Fruit fly (Drosophila melanogaster) whole organism, embryonic: ENCODE measurements around the gene CG31960.

ENCODE experiments used
- Aef1 ChIP-seq: fragments of 200-800 bp; sonication (Bioruptor generic); IDR thresholded peaks from 3 replicates; pipeline ENCODE4 v1.3.6; 2022; ENCODE audit warnings: missing biosample characterization, missing genetic modification characterization
- BtbVII ChIP-seq: fragments of 200-800 bp; sonication (Bioruptor generic); optimal IDR thresholded peaks from 3 replicates; lab custom pipeline; 2017; ENCODE audit warnings: missing biosample characterization, mild to moderate bottlenecking, missing genetic modification characterization
- CG10147 ChIP-seq: fragments of 200-800 bp; sonication (Bioruptor generic); optimal IDR thresholded peaks from 2 replicates; lab custom pipeline; 2019; ENCODE audit warnings: missing biosample characterization, mild to moderate bottlenecking, missing genetic modification characterization, moderate library complexity
- CG12155 ChIP-seq: fragments of 200-800 bp; sonication (Bioruptor generic); optimal IDR thresholded peaks from 3 replicates; lab custom pipeline; 2016; ENCODE audit warnings: missing biosample characterization, missing genetic modification characterization
- CG12236 ChIP-seq: fragments of 200-800 bp; sonication (Bioruptor generic); optimal IDR thresholded peaks from 2 replicates; lab custom pipeline; 2016; ENCODE audit warnings: missing biosample characterization, missing genetic modification characterization
- CG12299 ChIP-seq: fragments of 200-800 bp; sonication (Bioruptor generic); optimal IDR thresholded peaks from 2 replicates; lab custom pipeline; 2018; ENCODE audit warnings: missing biosample characterization, mild to moderate bottlenecking, missing genetic modification characterization
- CG14441 ChIP-seq: fragments of 200-800 bp; sonication (Bioruptor generic); IDR thresholded peaks from 2 replicates; pipeline ENCODE4 v1.3.6; 2022; ENCODE audit warnings: missing biosample characterization, missing genetic modification characterization
- CG1602 ChIP-seq: fragments of 200-800 bp; sonication (Bioruptor generic); optimal IDR thresholded peaks from 3 replicates; lab custom pipeline; 2016; ENCODE audit warnings: missing biosample characterization, missing genetic modification characterization
- CG16779 ChIP-seq: fragments of 200-800 bp; sonication (Bioruptor generic); IDR thresholded peaks from 2 replicates; pipeline ENCODE4 v1.3.6; 2022; ENCODE audit warnings: missing biosample characterization, missing genetic modification characterization
- CG17612 ChIP-seq: fragments of 200-800 bp; sonication (Bioruptor generic); IDR thresholded peaks from 2 replicates; pipeline ENCODE4 v1.3.6; 2022; ENCODE audit warnings: missing biosample characterization, missing genetic modification characterization
- CG2129 ChIP-seq: fragments of 200-800 bp; sonication (Bioruptor generic); IDR thresholded peaks from 2 replicates; pipeline ENCODE4 v1.3.6; 2022; ENCODE audit warnings: missing biosample characterization, missing genetic modification characterization; ENCODE audit not compliant: partially characterized antibody
- CG3995 ChIP-seq: fragments of 200-800 bp; sonication (Bioruptor generic); optimal IDR thresholded peaks from 3 replicates; lab custom pipeline; 2016; ENCODE audit warnings: missing biosample characterization, missing genetic modification characterization
- CG5180 ChIP-seq: fragments of 200-800 bp; sonication (Bioruptor generic); optimal IDR thresholded peaks from 3 replicates; lab custom pipeline; 2017; ENCODE audit warnings: missing biosample characterization, missing genetic modification characterization, mild to moderate bottlenecking, moderate library complexity, missing genetic modification reagents
- CG6854 ChIP-seq: fragments of 200-800 bp; sonication (Bioruptor generic); optimal IDR thresholded peaks from 3 replicates; lab custom pipeline; 2017; ENCODE audit warnings: missing biosample characterization, mild to moderate bottlenecking, missing genetic modification characterization
- CG7357 ChIP-seq: fragments of 200-800 bp; sonication (Bioruptor generic); IDR thresholded peaks from 3 replicates; pipeline ENCODE4 v1.3.6; 2022; ENCODE audit warnings: missing biosample characterization, missing genetic modification characterization
- CG8290 ChIP-seq, 3 experiments: fragments of 200-800 bp; sonication (Bioruptor generic); optimal IDR thresholded peaks; 2 replicates each; lab custom pipeline; 2016 to 2019; ENCODE audit warnings: missing biosample characterization in 3 of 3, missing genetic modification characterization in 3 of 3, mild to moderate bottlenecking in 2 of 3, moderate library complexity in 1 of 3
- CG8478 ChIP-seq: fragments of >200 bp; optimal IDR thresholded peaks from 2 replicates; lab custom pipeline; 2018
- CG9727 ChIP-seq: fragments of 200-800 bp; sonication (Bioruptor generic); optimal IDR thresholded peaks from 3 replicates; lab custom pipeline; 2017; ENCODE audit warnings: missing biosample characterization, mild to moderate bottlenecking, missing genetic modification characterization
- CoRest ChIP-seq: fragments of 200-800 bp; sonication (Bioruptor generic); optimal IDR thresholded peaks from 3 replicates; lab custom pipeline; 2018; ENCODE audit warnings: missing biosample characterization, mild to moderate bottlenecking, missing genetic modification characterization, moderate library complexity
- CrebB ChIP-seq: fragments of 200-800 bp; sonication (Bioruptor generic); optimal IDR thresholded peaks from 3 replicates; lab custom pipeline; 2018; ENCODE audit warnings: missing biosample characterization, mild to moderate bottlenecking, missing genetic modification characterization
- Eip74EF ChIP-seq, 2 experiments: fragments of 200-800 bp in 1 of 2; fragments of >200 bp in 1 of 2; sonication (Bioruptor generic) in 1 of 2; optimal IDR thresholded peaks; 2 replicates each; lab custom pipeline; 2017 to 2019; ENCODE audit warnings: missing biosample characterization in 2 of 2, missing genetic modification characterization in 2 of 2, mild to moderate bottlenecking in 1 of 2, moderate library complexity in 1 of 2
- Ets97D ChIP-seq: fragments of 200-800 bp; sonication (Bioruptor generic); optimal IDR thresholded peaks from 3 replicates; lab custom pipeline; 2016; ENCODE audit warnings: missing biosample characterization, missing genetic modification characterization
- Fer2 ChIP-seq: fragments of 200-800 bp; sonication (Bioruptor generic); optimal IDR thresholded peaks from 2 replicates; lab custom pipeline; 2018; ENCODE audit warnings: missing biosample characterization, mild to moderate bottlenecking, missing genetic modification characterization, moderate library complexity
- H15 ChIP-seq: fragments of 200-800 bp; sonication (Bioruptor generic); IDR thresholded peaks from 3 replicates; pipeline ENCODE4 v1.3.6; 2022; ENCODE audit warnings: missing biosample characterization, missing genetic modification characterization
- Lhr ChIP-seq: fragments of 200-800 bp; sonication (Bioruptor generic); optimal IDR thresholded peaks from 3 replicates; lab custom pipeline; 2017; ENCODE audit warnings: mild to moderate bottlenecking, missing biosample characterization, missing genetic modification reagents, missing genetic modification characterization
- Lpt ChIP-seq: fragments of >200 bp; optimal IDR thresholded peaks from 2 replicates; lab custom pipeline; 2018; ENCODE audit warnings: missing biosample characterization, missing genetic modification characterization
- Mes4 ChIP-seq: fragments of 200-800 bp; sonication (Bioruptor generic); optimal IDR thresholded peaks from 2 replicates; lab custom pipeline; 2016; ENCODE audit warnings: missing biosample characterization, missing genetic modification characterization
- Mrtf ChIP-seq: fragments of 200-800 bp; sonication (Bioruptor generic); IDR thresholded peaks from 3 replicates; pipeline ENCODE4 v1.3.6; 2022; ENCODE audit warnings: missing biosample characterization, missing genetic modification characterization
- Oaz ChIP-seq: fragments of 200-800 bp; sonication (Bioruptor generic); IDR thresholded peaks from 2 replicates; pipeline ENCODE4 v1.3.6; 2022; ENCODE audit warnings: missing biosample characterization, missing genetic modification characterization
- Vsx1 ChIP-seq: fragments of 200-800 bp; sonication (Bioruptor generic); optimal IDR thresholded peaks from 2 replicates; lab custom pipeline; 2017; ENCODE audit warnings: missing biosample characterization, mild to moderate bottlenecking, missing genetic modification characterization, missing genetic modification reagents
- Xbp1 ChIP-seq: fragments of 200-800 bp; sonication (Bioruptor generic); optimal IDR thresholded peaks from 3 replicates; lab custom pipeline; 2016; ENCODE audit warnings: missing biosample characterization, mild to moderate bottlenecking, missing genetic modification characterization
- ab ChIP-seq: fragments of 200-800 bp; sonication (Bioruptor generic); optimal IDR thresholded peaks from 2 replicates; lab custom pipeline; 2016; ENCODE audit warnings: missing biosample characterization, missing genetic modification characterization
- bab2 ChIP-seq: fragments of 200-800 bp; sonication (Bioruptor generic); optimal IDR thresholded peaks from 2 replicates; lab custom pipeline; 2016; ENCODE audit warnings: missing biosample characterization, missing genetic modification characterization
- bbx ChIP-seq: fragments of 200-800 bp; sonication (Bioruptor generic); IDR thresholded peaks from 2 replicates; pipeline ENCODE4 v1.3.6; 2022; ENCODE audit warnings: missing biosample characterization, missing genetic modification characterization; ENCODE audit not compliant: partially characterized antibody
- cas ChIP-seq: fragments of 200-800 bp; sonication (Bioruptor generic); IDR thresholded peaks from 2 replicates; pipeline ENCODE4 v1.3.6; 2022; ENCODE audit warnings: missing biosample characterization, missing genetic modification characterization
- dati ChIP-seq: fragments of 200-800 bp; sonication (Bioruptor generic); IDR thresholded peaks from 2 replicates; pipeline ENCODE4 v1.3.6; 2022; ENCODE audit warnings: missing biosample characterization, missing genetic modification characterization
- dpn ChIP-seq, 2 experiments: fragments of 200-800 bp; sonication (Bioruptor generic); optimal IDR thresholded peaks; 3 replicates each; lab custom pipeline; 2016; ENCODE audit warnings: missing biosample characterization in 2 of 2, missing genetic modification characterization in 2 of 2
- en ChIP-seq: fragments of 200-800 bp; sonication (Bioruptor generic); optimal IDR thresholded peaks from 2 replicates; lab custom pipeline; 2016; ENCODE audit warnings: missing biosample characterization, missing genetic modification characterization
- esg ChIP-seq: fragments of 200-800 bp; sonication (Bioruptor generic); conservative IDR thresholded peaks from 2 replicates; pipeline ENCODE4 v1.3.6; 2022; ENCODE audit warnings: missing biosample characterization, missing genetic modification characterization
- gcm ChIP-seq: fragments of 200-800 bp; sonication (Bioruptor generic); optimal IDR thresholded peaks from 2 replicates; lab custom pipeline; 2019; ENCODE audit warnings: missing biosample characterization, mild to moderate bottlenecking, missing genetic modification characterization, moderate library complexity
- gro ChIP-seq: fragments of 200-800 bp; sonication (Bioruptor generic); optimal IDR thresholded peaks from 2 replicates; lab custom pipeline; 2016; ENCODE audit warnings: missing biosample characterization, missing genetic modification characterization
- insv ChIP-seq, 2 experiments: fragments of 200-800 bp; sonication (Bioruptor generic); optimal IDR thresholded peaks; 3 replicates each; lab custom pipeline; 2016 to 2018; ENCODE audit warnings: missing biosample characterization in 2 of 2, missing genetic modification characterization in 2 of 2
- kah ChIP-seq: fragments of 200-800 bp; sonication (Bioruptor generic); optimal IDR thresholded peaks from 2 replicates; lab custom pipeline; 2018; ENCODE audit warnings: missing biosample characterization, mild to moderate bottlenecking, missing genetic modification characterization
- lmd ChIP-seq: fragments of 200-800 bp; sonication (Bioruptor generic); IDR thresholded peaks from 2 replicates; pipeline ENCODE4 v1.3.6; 2022; ENCODE audit warnings: missing biosample characterization, missing genetic modification characterization
- peb ChIP-seq: fragments of 200-800 bp; sonication (Bioruptor generic); IDR thresholded peaks from 2 replicates; pipeline ENCODE4 v1.3.6; 2022; ENCODE audit warnings: missing biosample characterization, missing genetic modification characterization
- tin ChIP-seq: fragments of 200-800 bp; sonication (Bioruptor generic); optimal IDR thresholded peaks from 3 replicates; lab custom pipeline; 2016; ENCODE audit warnings: missing biosample characterization, missing genetic modification characterization
- tio ChIP-seq: fragments of 200-800 bp; sonication (Bioruptor generic); optimal IDR thresholded peaks from 2 replicates; lab custom pipeline; 2017; ENCODE audit warnings: missing biosample characterization, missing genetic modification characterization, inconsistent platforms
- tup ChIP-seq: fragments of 200-800 bp; sonication (Bioruptor generic); optimal IDR thresholded peaks from 2 replicates; lab custom pipeline; 2016; ENCODE audit warnings: missing biosample characterization, mild to moderate bottlenecking, missing genetic modification characterization, moderate library complexity
- zen2 ChIP-seq: fragments of 200-800 bp; sonication (Bioruptor generic); IDR thresholded peaks from 3 replicates; pipeline ENCODE4 v1.3.6; 2022; ENCODE audit warnings: missing biosample characterization, missing genetic modification characterization; ENCODE audit not compliant: partially characterized antibody

The CG31960 gene

DNA sequence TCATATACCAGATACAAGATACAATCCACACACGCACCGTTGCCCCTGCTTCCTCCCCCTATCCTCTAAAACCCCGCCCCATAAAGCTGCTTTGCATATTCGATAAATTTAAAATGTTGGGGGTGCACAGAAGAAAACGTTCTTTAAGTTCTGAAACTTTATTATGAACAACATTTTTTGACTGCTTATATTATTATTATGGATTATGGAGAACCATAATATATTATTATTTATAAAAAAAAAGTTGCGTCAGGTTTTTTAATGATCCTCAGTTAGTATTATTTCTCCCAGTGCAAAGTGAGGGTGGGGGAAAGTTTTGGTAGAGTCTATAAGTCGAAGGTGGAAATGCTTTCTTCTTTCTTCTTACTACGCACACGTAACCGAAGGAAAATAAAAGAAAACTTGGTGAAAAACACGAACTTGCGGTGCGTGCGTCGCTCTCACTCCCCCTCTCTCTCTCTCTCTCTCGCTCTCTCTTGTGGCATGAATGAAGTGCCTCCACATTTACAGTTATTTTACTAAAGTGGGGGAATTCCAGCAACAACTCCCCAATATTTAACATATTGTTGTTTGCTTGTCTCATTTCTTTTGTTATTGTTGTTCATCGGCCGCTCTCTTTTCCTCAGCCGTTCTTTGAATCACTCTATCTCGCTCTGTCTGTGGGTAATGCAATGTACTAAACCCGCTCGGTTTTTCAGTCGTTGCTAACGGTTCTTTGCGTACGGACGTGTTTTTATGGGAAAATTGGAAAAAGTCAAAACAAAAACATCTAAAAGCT lies 4.7 kb downstream of the CG31960 start (continued):
- peak; percentile 66 for TF ChIP-seq tio (GFP tag; lab: Kevin White, UChicago)
- TF ChIP-seq ab (GFP tag; lab: Kevin White, UChicago) = no peak
- TF ChIP-seq Fer2 (tag; lab: Kevin White, UChicago) = no peak
- peak; percentile 79 for TF ChIP-seq lmd (GFP tag; lab: Robert Waterston, UW)
- TF ChIP-seq esg (GFP tag; lab: Robert Waterston, UW) = peak; percentile 83
- TF ChIP-seq tup (GFP tag; lab: Kevin White, UChicago) = no peak
- TF ChIP-seq H15 = peak; percentile 84; the same call in 2 of the 3 replicates
- TF ChIP-seq gcm = peak; percentile 91
- peak; percentile 80 for TF ChIP-seq CG8290 (GFP tag; optimal IDR thresholded peaks at IDR 0.05; lab: Kevin White, UChicago)
- no peak for TF ChIP-seq CG8290 (tag; optimal IDR thresholded peaks at IDR 0.05; lab: Kevin White, UChicago)
- peak; percentile 43 for TF ChIP-seq CG5180 (GFP tag; lab: Kevin White, UChicago)
- peak; percentile 75 for TF ChIP-seq peb (GFP tag; lab: Robert Waterston, UW)
- no peak for TF ChIP-seq zen2
- TF ChIP-seq Lpt (GFP tag; lab: Kevin White, UChicago) = no peak
- TF ChIP-seq CG8478 (lab: Kevin White, UChicago) = peak; percentile 16
- peak; percentile 56 for TF ChIP-seq Aef1 (GFP tag; lab: Robert Waterston, UW)
- peak; percentile 67 for TF ChIP-seq Lhr (GFP tag; lab: Kevin White, UChicago)
- no peak for TF ChIP-seq cas
- TF ChIP-seq CG7357 = peak; percentile 73; the same call in 1 of the 3 replicates
- TF ChIP-seq CrebB (tag; lab: Kevin White, UChicago) = peak; percentile 54
- TF ChIP-seq CG14441 = peak; percentile 35; the same call in 1 of the 2 replicates
- peak in 1 of 2 experiments; percentile 72 for TF ChIP-seq dpn (GFP tag; optimal IDR thresholded peaks at IDR 0.05; lab: Kevin White, UChicago)
- no peak for TF ChIP-seq gro
- peak; percentile 80 for TF ChIP-seq CG1602 (GFP tag; lab: Kevin White, UChicago)
- TF ChIP-seq bab2 (GFP tag; lab: Kevin White, UChicago) = no peak
- TF ChIP-seq CG3995 = no peak
- no peak for TF ChIP-seq CG16779 (GFP tag; lab: Robert Waterston, UW)
- TF ChIP-seq CG17612 (GFP tag; lab: Robert Waterston, UW) = peak; percentile 17; the same call in 1 of the 2 replicates
- no peak for TF ChIP-seq CG6854 (GFP tag; lab: Kevin White, UChicago)
- no peak for TF ChIP-seq CG10147 (GFP tag; lab: Kevin White, UChicago)
- TF ChIP-seq Eip74EF (GFP tag; optimal IDR thresholded peaks at IDR 0.05; lab: Kevin White, UChicago) = peak in 1 of 2 experiments; percentile 75
- no peak; the same call in 1 of the 2 replicates for TF ChIP-seq bbx
- TF ChIP-seq CG12155 (GFP tag; lab: Kevin White, UChicago) = peak; percentile 2
- no peak for TF ChIP-seq CG2129 (GFP tag; lab: Robert Waterston, UW)
- TF ChIP-seq Vsx1 = peak; percentile 57
- no peak for TF ChIP-seq CG12236 (GFP tag; lab: Kevin White, UChicago)
- TF ChIP-seq tin = peak; percentile 68
- TF ChIP-seq en (GFP tag; lab: Kevin White, UChicago) = no peak
- peak; percentile 76; the same call in 2 of the 3 replicates for TF ChIP-seq Mrtf (GFP tag; lab: Robert Waterston, UW)
- TF ChIP-seq Ets97D = no peak
- TF ChIP-seq CG12299 (tag; lab: Kevin White, UChicago) = peak; percentile 40
- TF ChIP-seq kah = peak; percentile 9
- TF ChIP-seq CoRest = peak; percentile 88
- no peak for TF ChIP-seq Mes4 (GFP tag; lab: Kevin White, UChicago)
- TF ChIP-seq CG9727 (GFP tag; lab: Kevin White, UChicago) = peak; percentile 65
- peak; percentile 38; the same call in 1 of the 2 replicates for TF ChIP-seq dati
- TF ChIP-seq Oaz (GFP tag; lab: Robert Waterston, UW) = peak; percentile 33; the same call in 1 of the 2 replicates
- TF ChIP-seq BtbVII (GFP tag; lab: Kevin White, UChicago) = peak; percentile 54
- TF ChIP-seq insv (GFP tag; optimal IDR thresholded peaks at IDR 0.05; lab: Kevin White, UChicago) = no peak
- TF ChIP-seq Xbp1 (GFP tag; lab: Kevin White, UChicago) = peak; percentile 79
